Fruit fly (Drosophila melanogaster) whole organism, embryonic: Measurements from ENCODE around the gene Hph.

Source experiments
- Abd-B ChIP-seq: fragments of 200-800 bp; sonication (Bioruptor generic); optimal IDR thresholded peaks from 2 replicates; lab custom pipeline; 2018; ENCODE audit warnings: missing biosample characterization, mild to moderate bottlenecking, missing genetic modification characterization, moderate library complexity
- Ada2b ChIP-seq: fragments of 200-800 bp; sonication (Bioruptor generic); IDR thresholded peaks from 2 replicates; pipeline ENCODE4 v1.3.6; 2022; ENCODE audit warnings: missing biosample characterization, missing genetic modification characterization
- B-H2 ChIP-seq: fragments of 200-800 bp; sonication (Bioruptor generic); optimal IDR thresholded peaks from 2 replicates; lab custom pipeline; 2018; ENCODE audit warnings: missing biosample characterization, mild to moderate bottlenecking, missing genetic modification characterization
- CG10321 ChIP-seq: fragments of 200-800 bp; sonication (Bioruptor generic); IDR thresholded peaks from 2 replicates; pipeline ENCODE4 v1.3.6; 2022; ENCODE audit warnings: missing biosample characterization, missing genetic modification characterization
- CG10431 ChIP-seq: fragments of 200-800 bp; sonication (Bioruptor generic); optimal IDR thresholded peaks from 3 replicates; lab custom pipeline; 2018; ENCODE audit warnings: missing biosample characterization, mild to moderate bottlenecking, missing genetic modification characterization
- CG10543 ChIP-seq: fragments of 200-800 bp; sonication (Bioruptor generic); optimal IDR thresholded peaks from 3 replicates; lab custom pipeline; 2017; ENCODE audit warnings: missing biosample characterization, mild to moderate bottlenecking, missing genetic modification characterization, moderate library complexity
- CG12744 ChIP-seq: fragments of 200-800 bp; sonication (Bioruptor generic); optimal IDR thresholded peaks from 2 replicates; lab custom pipeline; 2016; ENCODE audit warnings: missing biosample characterization, missing genetic modification characterization
- CG12769 ChIP-seq: fragments of 200-800 bp; sonication (Bioruptor generic); optimal IDR thresholded peaks from 2 replicates; lab custom pipeline; 2019; ENCODE audit warnings: missing biosample characterization, mild to moderate bottlenecking, missing genetic modification characterization, moderate library complexity
- CG13894 ChIP-seq: fragments of 200-800 bp; sonication (Bioruptor generic); optimal IDR thresholded peaks from 3 replicates; lab custom pipeline; 2018; ENCODE audit warnings: missing biosample characterization, mild to moderate bottlenecking, missing genetic modification characterization, moderate library complexity
- CG17186 ChIP-seq: fragments of 200-800 bp; sonication (Bioruptor generic); optimal IDR thresholded peaks from 3 replicates; lab custom pipeline; 2017; ENCODE audit warnings: missing biosample characterization, missing genetic modification reagents, missing genetic modification characterization
- CG17361 ChIP-seq: fragments of 200-800 bp; sonication (Bioruptor generic); IDR thresholded peaks from 3 replicates; pipeline ENCODE4 v1.3.6; 2022; ENCODE audit warnings: missing biosample characterization, missing genetic modification characterization
- CG2116 ChIP-seq: fragments of 200-800 bp; sonication (Bioruptor generic); optimal IDR thresholded peaks from 3 replicates; lab custom pipeline; 2018; ENCODE audit warnings: missing biosample characterization, mild to moderate bottlenecking, missing genetic modification characterization
- CG30403 ChIP-seq: fragments of 200-800 bp; sonication (Bioruptor generic); optimal IDR thresholded peaks from 3 replicates; lab custom pipeline; 2016; ENCODE audit warnings: missing biosample characterization, missing genetic modification characterization
- CG4328 ChIP-seq: fragments of 200-800 bp; sonication (Bioruptor generic); optimal IDR thresholded peaks from 3 replicates; lab custom pipeline; 2017; ENCODE audit warnings: missing biosample characterization, missing genetic modification reagents, missing genetic modification characterization
- CG4360 ChIP-seq: fragments of 200-800 bp; sonication (Bioruptor generic); IDR thresholded peaks from 2 replicates; pipeline ENCODE4 v1.3.6; 2022; ENCODE audit warnings: missing biosample characterization, missing genetic modification characterization
- CG5245 ChIP-seq: fragments of 200-800 bp; sonication (Bioruptor generic); optimal IDR thresholded peaks from 3 replicates; lab custom pipeline; 2016; ENCODE audit warnings: missing biosample characterization, missing genetic modification characterization
- CG8388 ChIP-seq: fragments of 200-800 bp; sonication (Bioruptor generic); optimal IDR thresholded peaks from 2 replicates; lab custom pipeline; 2019; ENCODE audit warnings: missing biosample characterization, mild to moderate bottlenecking, missing genetic modification characterization, moderate library complexity
- CG8765 ChIP-seq: fragments of 200-800 bp; sonication (Bioruptor generic); IDR thresholded peaks from 2 replicates; pipeline ENCODE4 v1.3.6; 2022; ENCODE audit warnings: missing biosample characterization, missing genetic modification characterization
- CTCF ChIP-seq: fragments of 200-800 bp; sonication (Bioruptor generic); optimal IDR thresholded peaks from 2 replicates; lab custom pipeline; 2017; ENCODE audit warnings: missing biosample characterization, mild to moderate bottlenecking, missing genetic modification characterization, moderate library complexity
- Camta ChIP-seq: fragments of 200-800 bp; sonication (Bioruptor generic); optimal IDR thresholded peaks from 2 replicates; lab custom pipeline; 2016; ENCODE audit warnings: missing biosample characterization, missing genetic modification characterization
- Deaf1 ChIP-seq: fragments of 200-800 bp; optimal IDR thresholded peaks from 3 replicates; lab custom pipeline; 2019; ENCODE audit warnings: missing biosample characterization, mild to moderate bottlenecking, missing genetic modification characterization, moderate library complexity
- Dip3 ChIP-seq: fragments of 200-800 bp; sonication (Bioruptor generic); optimal IDR thresholded peaks from 3 replicates; lab custom pipeline; 2016; ENCODE audit warnings: missing biosample characterization, missing genetic modification characterization
- Doc3 ChIP-seq: fragments of 200-800 bp; sonication (Bioruptor generic); IDR thresholded peaks from 3 replicates; pipeline ENCODE4 v1.3.6; 2022; ENCODE audit warnings: missing biosample characterization, missing genetic modification characterization; ENCODE audit not compliant: partially characterized antibody
- Dp ChIP-seq: fragments of 200-800 bp; sonication (Bioruptor generic); optimal IDR thresholded peaks from 2 replicates; lab custom pipeline; 2018; ENCODE audit warnings: missing biosample characterization, mild to moderate bottlenecking, missing genetic modification characterization, moderate library complexity
- Elba2 ChIP-seq: fragments of 200-800 bp; sonication (Bioruptor generic); optimal IDR thresholded peaks from 3 replicates; lab custom pipeline; 2016; ENCODE audit warnings: missing biosample characterization, missing genetic modification characterization
- GATAe ChIP-seq: fragments of 200-800 bp; sonication (Bioruptor generic); conservative IDR thresholded peaks from 2 replicates; pipeline ENCODE4 v1.3.6; 2022; ENCODE audit warnings: missing biosample characterization, missing genetic modification characterization
- Hmr ChIP-seq: fragments of 200-800 bp; sonication (Bioruptor generic); optimal IDR thresholded peaks from 3 replicates; lab custom pipeline; 2017; ENCODE audit warnings: mild to moderate bottlenecking, missing biosample characterization, missing genetic modification reagents, missing genetic modification characterization
- MTF-1 ChIP-seq: fragments of 200-800 bp; sonication (Bioruptor generic); optimal IDR thresholded peaks from 2 replicates; lab custom pipeline; 2018; ENCODE audit warnings: missing biosample characterization, mild to moderate bottlenecking, missing genetic modification characterization, borderline replicate concordance
- Mes4 ChIP-seq: fragments of 200-800 bp; sonication (Bioruptor generic); optimal IDR thresholded peaks from 2 replicates; lab custom pipeline; 2016; ENCODE audit warnings: missing biosample characterization, missing genetic modification characterization
- Sox102F ChIP-seq: fragments of 200-800 bp; sonication (Bioruptor generic); optimal IDR thresholded peaks from 2 replicates; lab custom pipeline; 2018; ENCODE audit warnings: missing biosample characterization, mild to moderate bottlenecking, missing genetic modification characterization, moderate library complexity
- Spps ChIP-seq: fragments of 200-800 bp; sonication (Bioruptor generic); optimal IDR thresholded peaks from 2 replicates; lab custom pipeline; 2018; ENCODE audit warnings: missing biosample characterization, mild to moderate bottlenecking, missing genetic modification characterization
- az2 ChIP-seq: fragments of 200-800 bp; sonication (Bioruptor generic); optimal IDR thresholded peaks from 3 replicates; lab custom pipeline; 2016; ENCODE audit warnings: missing biosample characterization, missing genetic modification characterization
- disco-r ChIP-seq: fragments of 200-800 bp; sonication (Bioruptor generic); optimal IDR thresholded peaks from 2 replicates; lab custom pipeline; 2016; ENCODE audit warnings: missing biosample characterization, missing genetic modification characterization
- en ChIP-seq: fragments of 200-800 bp; sonication (Bioruptor generic); optimal IDR thresholded peaks from 2 replicates; lab custom pipeline; 2016; ENCODE audit warnings: missing biosample characterization, missing genetic modification characterization
- esg ChIP-seq: fragments of 200-800 bp; sonication (Bioruptor generic); conservative IDR thresholded peaks from 2 replicates; pipeline ENCODE4 v1.3.6; 2022; ENCODE audit warnings: missing biosample characterization, missing genetic modification characterization
- fd96Cb ChIP-seq: fragments of 200-800 bp; sonication (Bioruptor generic); optimal IDR thresholded peaks from 2 replicates; lab custom pipeline; 2018; ENCODE audit warnings: missing biosample characterization, mild to moderate bottlenecking, missing genetic modification characterization, moderate library complexity
- gcm2 ChIP-seq: fragments of 200-800 bp; sonication (Bioruptor generic); optimal IDR thresholded peaks from 2 replicates; lab custom pipeline; 2016; ENCODE audit warnings: missing biosample characterization, missing genetic modification characterization
- gfzf ChIP-seq: fragments of 200-800 bp; sonication (Bioruptor generic); optimal IDR thresholded peaks from 2 replicates; lab custom pipeline; 2016; ENCODE audit warnings: missing biosample characterization, mild to moderate bottlenecking, missing genetic modification characterization, moderate library complexity
- h ChIP-seq: fragments of >200 bp; optimal IDR thresholded peaks from 2 replicates; lab custom pipeline; 2017
- mam ChIP-seq: fragments of 200-800 bp; sonication (Bioruptor generic); optimal IDR thresholded peaks from 3 replicates; lab custom pipeline; 2016; ENCODE audit warnings: missing biosample characterization, missing genetic modification characterization
- nau ChIP-seq: fragments of 200-800 bp; sonication (Bioruptor generic); optimal IDR thresholded peaks from 3 replicates; lab custom pipeline; 2017; ENCODE audit warnings: missing biosample characterization, mild to moderate bottlenecking, missing genetic modification characterization, missing genetic modification reagents
- pho ChIP-seq: fragments of 200-800 bp; sonication (Bioruptor generic); optimal IDR thresholded peaks from 2 replicates; lab custom pipeline; 2016; ENCODE audit warnings: missing biosample characterization, missing genetic modification characterization
- sc ChIP-seq, 3 experiments: fragments of >200 bp in 2 of 3; fragments of 200-800 bp in 1 of 3; sonication (Bioruptor generic) in 1 of 3; optimal IDR thresholded peaks; 2 replicates in 2 of 3; 3 replicates in 1 of 3; lab custom pipeline; 2017; ENCODE audit warnings: mild to moderate bottlenecking in 1 of 3, missing biosample characterization in 1 of 3, missing genetic modification characterization in 1 of 3, missing genetic modification reagents in 1 of 3
- sd ChIP-seq: fragments of 200-800 bp; sonication (Bioruptor generic); optimal IDR thresholded peaks from 3 replicates; lab custom pipeline; 2018; ENCODE audit warnings: missing biosample characterization, mild to moderate bottlenecking, missing genetic modification characterization, moderate library complexity
- so ChIP-seq: fragments of 200-800 bp; sonication (Bioruptor generic); IDR thresholded peaks from 3 replicates; pipeline ENCODE4 v1.3.6; 2022; ENCODE audit warnings: missing biosample characterization, missing genetic modification characterization
- tgo ChIP-seq: fragments of 200-800 bp; sonication (Bioruptor generic); IDR thresholded peaks from 3 replicates; pipeline ENCODE4 v1.3.6; 2022; ENCODE audit warnings: missing biosample characterization, missing genetic modification characterization
- unc-4 ChIP-seq: fragments of 200-800 bp; sonication (Bioruptor generic); IDR thresholded peaks from 2 replicates; pipeline ENCODE4 v1.3.6; 2022; ENCODE audit warnings: missing biosample characterization, missing genetic modification characterization; ENCODE audit not compliant: partially characterized antibody
- usp ChIP-seq: fragments of >200 bp; optimal IDR thresholded peaks from 2 replicates; lab custom pipeline; 2017; ENCODE audit warnings: missing biosample characterization, missing genetic modification characterization
- vvl ChIP-seq: fragments of 200-800 bp; sonication (Bioruptor generic); IDR thresholded peaks from 2 replicates; pipeline ENCODE4 v1.3.6; 2022; ENCODE audit warnings: missing biosample characterization, missing genetic modification characterization

Gene Hph

DNA sequence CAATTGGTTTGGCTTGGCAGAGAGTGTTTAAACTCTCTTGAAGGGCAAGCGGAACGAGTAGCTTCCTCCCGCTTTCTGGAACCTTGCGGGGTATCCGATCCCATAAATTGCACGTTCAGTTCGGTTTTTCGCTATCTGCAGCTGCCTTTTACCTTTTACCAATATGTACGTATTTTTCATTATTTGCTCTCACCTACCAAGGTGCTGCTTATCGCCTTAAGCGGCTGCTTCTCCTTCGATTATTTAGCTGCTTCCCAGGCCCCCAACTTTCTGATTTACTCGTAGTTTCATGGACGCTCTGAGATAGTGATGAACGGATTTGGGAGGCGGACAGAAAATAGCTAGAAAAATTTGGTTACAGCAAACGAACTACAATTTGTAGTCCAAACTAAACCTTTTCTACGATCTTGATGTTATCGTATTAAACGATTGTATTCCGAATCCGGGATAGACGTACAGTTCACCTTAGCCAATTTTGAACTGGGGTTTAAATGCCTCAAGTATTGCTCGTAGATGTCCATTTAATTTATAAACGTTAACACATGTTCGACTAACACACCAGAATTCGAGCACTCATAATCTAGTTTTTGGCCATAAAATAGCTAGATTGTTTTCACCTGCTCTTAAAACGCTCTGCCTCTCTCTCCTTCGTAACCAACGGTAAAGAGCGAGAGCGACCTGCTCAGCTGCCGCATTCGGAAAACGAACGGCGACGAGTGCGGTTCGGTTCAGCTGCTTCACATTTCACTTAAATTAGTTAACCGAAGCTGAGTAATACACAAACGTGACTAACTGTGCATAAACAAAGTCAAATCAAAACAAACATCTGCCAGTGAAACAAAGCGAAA is 7.6 kb downstream of the Hph start (continued):
- TF ChIP-seq so (GFP tag; lab: Robert Waterston, UW) (no peak; the same call in 2 of the 3 replicates), B-H2 (peak; percentile 18), CG12769 (tag; lab: Kevin White, UChicago) (peak; percentile 28), usp (GFP tag; lab: Kevin White, UChicago) (no peak), CG4360 (GFP tag; lab: Robert Waterston, UW) (0 out of 2 replicates have a peak, but pooled peaks have one; percentile 17), Doc3 (0 out of 3 replicates have a peak, but pooled peaks have one; percentile 4), vvl (peak; percentile 53), tgo (GFP tag; lab: Robert Waterston, UW) (no peak), Deaf1 (tag; lab: Kevin White, UChicago) (peak; percentile 98), CG10431 (GFP tag; lab: Kevin White, UChicago) (no peak), unc-4 (GFP tag; lab: Robert Waterston, UW) (no peak; the same call in none of the 2 replicates), CG10321 (GFP tag; lab: Robert Waterston, UW) (no peak), en (no peak), CG13894 (tag; lab: Kevin White, UChicago) (peak; percentile 35), sd (no peak), CG30403 (GFP tag; lab: Kevin White, UChicago) (peak; percentile 39), Dp (no peak), GATAe (GFP tag; lab: Robert Waterston, UW) (no peak), nau (GFP tag; lab: Kevin White, UChicago) (peak; percentile 30), Mes4 (GFP tag; lab: Kevin White, UChicago) (no peak), gcm2 (GFP tag; lab: Kevin White, UChicago) (no peak), CG10543 (GFP tag; lab: Kevin White, UChicago) (peak; percentile 82), h (lab: Kevin White, UChicago) (no peak), Ada2b (no peak), CG17186 (GFP tag; lab: Kevin White, UChicago) (no peak), Hmr (GFP tag; lab: Kevin White, UChicago) (peak; percentile 54), CG8765 (GFP tag; lab: Robert Waterston, UW) (no peak), sc (optimal IDR thresholded peaks at IDR 0.05; lab: Kevin White, UChicago) (no peak), sc (GFP tag; optimal IDR thresholded peaks at IDR 0.05; lab: Kevin White, UChicago) (peak; percentile 1), Spps (tag; lab: Kevin White, UChicago) (no peak), pho (GFP tag; lab: Kevin White, UChicago) (peak; percentile 33), disco-r (peak; percentile 14), CG17361 (GFP tag; lab: Robert Waterston, UW) (peak; percentile 72; the same call in 2 of the 3 replicates), CG12744 (peak; percentile 34), az2 (no peak), CG4328 (peak; percentile 34), Camta (GFP tag; lab: Kevin White, UChicago) (no peak), CTCF (GFP tag; lab: Kevin White, UChicago) (no peak), Elba2 (no peak), fd96Cb (no peak), gfzf (no peak), Abd-B (GFP tag; lab: Kevin White, UChicago) (no peak), CG8388 (peak; percentile 22), CG2116 (GFP tag; lab: Kevin White, UChicago) (peak; percentile 32), mam (GFP tag; lab: Kevin White, UChicago) (peak; percentile 8), esg (GFP tag; lab: Robert Waterston, UW) (no peak), Dip3 (GFP tag; lab: Kevin White, UChicago) (no peak), MTF-1 (GFP tag; lab: Kevin White, UChicago) (no peak), CG5245 (GFP tag; lab: Kevin White, UChicago) (no peak), Sox102F (no peak)
